Worm (Caenorhabditis elegans) whole organism, late embryonic: ENCODE measurements around the gene idpp-14.

Source experiments
- F13H6.1 ChIP-seq: sonication (generic microtip); optimal IDR thresholded peaks from 2 replicates; lab custom pipeline; 2016; ENCODE audit warnings: missing genetic modification characterization, missing compliant biosample characterization
- K02D7.2 ChIP-seq: sonication (generic microtip); optimal IDR thresholded peaks from 2 replicates; lab custom pipeline; 2017; ENCODE audit warnings: mild to moderate bottlenecking, missing genetic modification characterization, missing compliant biosample characterization
- ama-1 ChIP-seq: fragments of 150-350 bp; optimal IDR thresholded peaks from 2 replicates; lab custom pipeline; 2014
- dve-1 ChIP-seq: sonication (generic microtip); optimal IDR thresholded peaks from 2 replicates; lab custom pipeline; 2017; ENCODE audit warnings: antibody characterized with exemption, mild to moderate bottlenecking, missing genetic modification characterization, missing compliant biosample characterization
- nhr-11 ChIP-seq: fragments of 150-350 bp; optimal IDR thresholded peaks from 2 replicates; lab custom pipeline; 2014; ENCODE audit warnings: missing biosample characterization, missing genetic modification characterization
- pag-3 ChIP-seq: sonication (generic microtip); optimal IDR thresholded peaks from 2 replicates; lab custom pipeline; 2016; ENCODE audit warnings: missing compliant biosample characterization, missing genetic modification characterization, borderline replicate concordance
- pha-4 ChIP-seq: fragments of 150-350 bp; optimal IDR thresholded peaks from 2 replicates; lab custom pipeline; 2018; ENCODE audit warnings: missing biosample characterization, missing genetic modification reagents, missing genetic modification characterization
- tbx-2 ChIP-seq: sonication (generic microtip); optimal IDR thresholded peaks from 2 replicates; lab custom pipeline; 2016; ENCODE audit warnings: missing genetic modification characterization, missing compliant biosample characterization
- unc-86 ChIP-seq: sonication (generic microtip); optimal IDR thresholded peaks from 2 replicates; lab custom pipeline; 2016; ENCODE audit warnings: missing genetic modification characterization, missing compliant biosample characterization
- ztf-16 ChIP-seq: sonication (generic microtip); optimal IDR thresholded peaks from 2 replicates; lab custom pipeline; 2017; ENCODE audit warnings: missing genetic modification characterization, missing compliant biosample characterization

- TF ChIP-seq pag-3 (no peak), F13H6.1 (tag; lab: Kevin White, UChicago) (no peak), nhr-11 (tag; lab: Kevin White, UChicago) (no peak), ztf-16 (no peak), K02D7.2 (tag; lab: Kevin White, UChicago) (no peak), unc-86 (no peak), tbx-2 (tag; lab: Kevin White, UChicago) (no peak), dve-1 (tag; lab: Kevin White, UChicago) (no peak), ama-1 (lab: Kevin White, UChicago) (no peak), pha-4 (no peak)
These were observed 12.2 kb downstream of the idpp-14 start, which contains the start of gene C30F2.5 for ce11 chrX:16094370-16094769.
